Comparison of ENCODE assay signal across 8 worm cellular contexts in genomic region chrIII:13713807-13714206, ce11.
A peak's percentile ranks its signal among the peaks of the same experiment; 100 is the strongest.
TF ChIP-seq lines count a peak whose summit lies in the region.

No protein-coding gene starts in this region.

TF ChIP-seq in whole organism, L1 larva, 84 proteins besides CTCF, POLR2A, EP300 and RAD21:
- TF ChIP-seq egl-13 (tag; optimal IDR thresholded peaks at IDR 0.05; lab: Kevin White, UChicago) (no peak), nhr-19 (GFP tag; conservative IDR thresholded peaks at IDR 0.05; lab: Robert Waterston, UW) (no peak), mab-9 (GFP tag; IDR thresholded peaks at IDR 0.05; lab: Robert Waterston, UW) (no peak), C16A3.4 (tag; optimal IDR thresholded peaks at IDR 0.05; lab: Kevin White, UChicago) (no peak), lir-3 (tag; optimal IDR thresholded peaks at IDR 0.05; lab: Kevin White, UChicago; ENCODE audit: poor library complexity) (no peak), ztf-4 (tag; optimal IDR thresholded peaks at IDR 0.05; lab: Kevin White, UChicago) (no peak), blmp-1 (tag; optimal IDR thresholded peaks at IDR 0.05; lab: Kevin White, UChicago) (peak; percentile 62), nhr-85 (tag; lab: Kevin White, UChicago) (peak; percentile 59), pax-3 (tag; optimal IDR thresholded peaks at IDR 0.05; lab: Kevin White, UChicago) (no peak)

TF ChIP-seq in whole organism, L3 larva, 47 proteins besides CTCF, POLR2A, EP300 and RAD21:
- TF ChIP-seq elt-3 (tag; optimal IDR thresholded peaks at IDR 0.05; lab: Kevin White, UChicago) = no peak
- no peak for TF ChIP-seq tbx-2 (tag; optimal IDR thresholded peaks at IDR 0.05; lab: Kevin White, UChicago)
- TF ChIP-seq nhr-25 (tag; optimal IDR thresholded peaks at IDR 0.05; lab: Kevin White, UChicago) = peak; percentile 16
- no peak for TF ChIP-seq elt-1 (tag; optimal IDR thresholded peaks at IDR 0.05; lab: Kevin White, UChicago)

TF ChIP-seq in whole organism, L4 larva, 104 proteins besides CTCF, POLR2A, EP300 and RAD21 (continues in another document):
- TF ChIP-seq aha-1 (tag; lab: Kevin White, UChicago) = peak; percentile 84
- TF ChIP-seq T26A8.4 (GFP tag; IDR thresholded peaks at IDR 0.05; lab: Robert Waterston, UW) = peak; percentile 54; the same call in 1 of the 2 replicates
- no peak for TF ChIP-seq dmd-8 (GFP tag; IDR thresholded peaks at IDR 0.05; lab: Robert Waterston, UW)
- TF ChIP-seq madf-9 (GFP tag; conservative IDR thresholded peaks at IDR 0.05; lab: Robert Waterston, UW) = 0 out of 2 replicates have a peak, but pooled peaks have one; percentile 2
- 0 out of 2 replicates have a peak, but pooled peaks have one; percentile 5 for TF ChIP-seq saeg-2 (GFP tag; IDR thresholded peaks at IDR 0.05; lab: Robert Waterston, UW)
- TF ChIP-seq zfp-2 (tag; optimal IDR thresholded peaks at IDR 0.05; lab: Kevin White, UChicago) = no peak
- TF ChIP-seq ceh-44 (GFP tag; IDR thresholded peaks at IDR 0.05; lab: Robert Waterston, UW) = no peak
- 0 out of 2 replicates have a peak, but pooled peaks have one; percentile 12 for TF ChIP-seq hmg-1.1 (GFP tag; IDR thresholded peaks at IDR 0.05; lab: Robert Waterston, UW)
- TF ChIP-seq hlh-30 (tag; optimal IDR thresholded peaks at IDR 0.05; lab: Kevin White, UChicago; ENCODE audit: insufficient read depth) = peak; percentile 27
- no peak for TF ChIP-seq R02D3.7 (tag; optimal IDR thresholded peaks at IDR 0.05; lab: Kevin White, UChicago)
- peak; percentile 57 for TF ChIP-seq set-16 (GFP tag; IDR thresholded peaks at IDR 0.05; lab: Robert Waterston, UW)
- peak; percentile 10 for TF ChIP-seq nhr-111 (GFP tag; optimal IDR thresholded peaks at IDR 0.05; lab: Kevin White, UChicago)

TF ChIP-seq in whole organism, early embryonic, 17 proteins besides CTCF, POLR2A, EP300 and RAD21 (continues in another document):
- TF ChIP-seq hmbx-1 (tag; optimal IDR thresholded peaks at IDR 0.05; lab: Kevin White, UChicago) (no peak), flt-1 (GFP tag; IDR thresholded peaks at IDR 0.05; lab: Robert Waterston, UW) (peak; percentile 26; the same call in 1 of the 2 replicates), tbx-11 (GFP tag; IDR thresholded peaks at IDR 0.05; lab: Robert Waterston, UW) (no peak), F13C5.2 (tag; optimal IDR thresholded peaks at IDR 0.05; lab: Kevin White, UChicago) (no peak), hnd-1 (tag; optimal IDR thresholded peaks at IDR 0.05; lab: Kevin White, UChicago) (no peak), scrt-1 (GFP tag; IDR thresholded peaks at IDR 0.05; lab: Robert Waterston, UW) (0 out of 2 replicates have a peak, but pooled peaks have one; percentile 46), aly-1 (tag; optimal IDR thresholded peaks at IDR 0.05; lab: Kevin White, UChicago) (no peak), ets-7 (tag; optimal IDR thresholded peaks at IDR 0.05; lab: Kevin White, UChicago) (no peak), pes-1 (GFP tag; IDR thresholded peaks at IDR 0.05; lab: Robert Waterston, UW) (no peak), tbx-37 (GFP tag; conservative IDR thresholded peaks at IDR 0.05; lab: Robert Waterston, UW) (no peak), sea-1 (GFP tag; conservative IDR thresholded peaks at IDR 0.05; lab: Robert Waterston, UW) (peak; percentile 38; the same call in 1 of the 2 replicates), ceh-36 (tag; optimal IDR thresholded peaks at IDR 0.05; lab: Kevin White, UChicago) (no peak), B0310.2 (tag; optimal IDR thresholded peaks at IDR 0.05; lab: Kevin White, UChicago) (no peak), ceh-13 (GFP tag; optimal IDR thresholded peaks at IDR 0.05; lab: Kevin White, UChicago) (no peak)

TF ChIP-seq in whole organism, late embryonic, 69 proteins besides CTCF, POLR2A, EP300 and RAD21:
- TF ChIP-seq T23F11.4 (GFP tag; optimal IDR thresholded peaks at IDR 0.05; lab: Kevin White, UChicago) = no peak
- peak; percentile 57 for TF ChIP-seq ref-2 (tag; optimal IDR thresholded peaks at IDR 0.05; lab: Kevin White, UChicago)
- TF ChIP-seq ceh-34 (tag; optimal IDR thresholded peaks at IDR 0.05; lab: Kevin White, UChicago) = no peak
- no peak for TF ChIP-seq gmeb-2 (tag; optimal IDR thresholded peaks at IDR 0.05; lab: Kevin White, UChicago)
- TF ChIP-seq hlh-6 (tag; optimal IDR thresholded peaks at IDR 0.05; lab: Kevin White, UChicago) = peak; percentile 32
- peak; percentile 58 for TF ChIP-seq tbx-2 (tag; optimal IDR thresholded peaks at IDR 0.05; lab: Kevin White, UChicago)
TF ChIP-seq in whole organism, late embryonic: peak in this region for 3.

TF ChIP-seq in whole organism, midembryonic, 9 proteins besides CTCF, POLR2A, EP300 and RAD21:
- TF ChIP-seq cog-1 (tag; optimal IDR thresholded peaks at IDR 0.05; lab: Kevin White, UChicago) = no peak
- 0 out of 2 replicates have a peak, but pooled peaks have one; percentile 47 for TF ChIP-seq flt-1 (GFP tag; IDR thresholded peaks at IDR 0.05; lab: Robert Waterston, UW)
- TF ChIP-seq tab-1 (GFP tag; IDR thresholded peaks at IDR 0.05; lab: Robert Waterston, UW) = no peak; the same call in 1 of the 2 replicates
- no peak for TF ChIP-seq ztf-29 (GFP tag; IDR thresholded peaks at IDR 0.05; lab: Robert Waterston, UW)

TF ChIP-seq in whole organism, mixed stage, embryonic, 35 proteins besides CTCF, POLR2A, EP300 and RAD21:
- TF ChIP-seq drap-1 (GFP tag; optimal IDR thresholded peaks at IDR 0.05; lab: Kevin White, UChicago) = no peak
- no peak for TF ChIP-seq mls-2 (tag; optimal IDR thresholded peaks at IDR 0.05; lab: Kevin White, UChicago)
- no peak for TF ChIP-seq nhr-2 (tag; optimal IDR thresholded peaks at IDR 0.05; lab: Kevin White, UChicago)
- no peak for TF ChIP-seq blmp-1 (tag; optimal IDR thresholded peaks at IDR 0.05; lab: Kevin White, UChicago)
- peak; percentile 5 for TF ChIP-seq ham-2 (GFP tag; optimal IDR thresholded peaks at IDR 0.05; lab: Kevin White, UChicago)
- peak; percentile 5 for TF ChIP-seq cnd-1 (tag; optimal IDR thresholded peaks at IDR 0.05; lab: Kevin White, UChicago)
- peak; percentile 1 for TF ChIP-seq sem-2 (GFP tag; optimal IDR thresholded peaks at IDR 0.05; lab: Kevin White, UChicago)
- peak; percentile 33 for TF ChIP-seq sptf-1 (tag; optimal IDR thresholded peaks at IDR 0.05; lab: Kevin White, UChicago)
- TF ChIP-seq M03D4.4 (tag; optimal IDR thresholded peaks at IDR 0.05; lab: Kevin White, UChicago) = peak; percentile 21
- no peak for TF ChIP-seq mep-1 (tag; optimal IDR thresholded peaks at IDR 0.05; lab: Kevin White, UChicago)
- TF ChIP-seq pha-4 (tag; optimal IDR thresholded peaks at IDR 0.05; lab: Kevin White, UChicago) = no peak
- TF ChIP-seq hlh-1 (tag; optimal IDR thresholded peaks at IDR 0.05; lab: Kevin White, UChicago) = no peak

TF ChIP-seq in whole organism, young adult, 124 proteins besides CTCF, POLR2A, EP300 and RAD21:
- no peak for TF ChIP-seq die-1 (tag; optimal IDR thresholded peaks at IDR 0.05; lab: Kevin White, UChicago)
- TF ChIP-seq madf-10 (tag; optimal IDR thresholded peaks at IDR 0.05; lab: Kevin White, UChicago) = no peak
- peak; percentile 65 for TF ChIP-seq zfh-2 (GFP tag; conservative IDR thresholded peaks at IDR 0.05; lab: Robert Waterston, UW)
